4 fruit fly cellular contexts compared by ENCODE assay signal in the genomic region with DNA sequence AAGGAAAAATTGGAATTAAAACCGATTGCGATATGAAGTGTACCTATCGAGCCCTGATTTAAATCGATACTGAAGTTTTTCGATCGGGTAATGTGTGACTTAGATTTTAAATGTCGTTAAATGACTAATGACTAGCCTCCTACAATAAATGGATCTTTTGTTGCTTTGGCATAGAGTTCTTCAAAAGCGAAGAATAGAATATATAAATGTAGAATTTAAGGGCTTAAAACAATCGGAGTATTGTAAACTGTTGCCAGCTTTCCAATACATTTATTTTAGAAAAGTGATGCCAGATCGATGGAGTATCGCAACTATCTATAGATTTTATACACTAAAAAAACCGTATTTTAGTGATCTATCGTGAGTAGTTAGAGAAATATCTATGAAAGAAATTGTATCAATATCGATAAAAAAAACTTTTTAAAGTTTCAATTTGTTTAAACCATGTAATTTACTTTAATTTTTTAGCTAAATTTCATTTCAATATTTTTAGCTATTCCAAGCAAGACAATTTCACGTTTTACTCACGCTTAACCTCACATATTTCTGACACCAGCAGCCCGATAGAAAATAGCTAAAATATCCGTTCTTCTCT.
A peak's percentile ranks its signal among the peaks of the same experiment; 100 is the strongest.
TF ChIP-seq lines count a peak whose summit lies in the region.

A gene (minus strand): TSS at position 51 of the 595 bp plus-strand sequence.
A gene (minus strand): TSS at position 51 of the 595 bp plus-strand sequence.

- TF ChIP-seq CTCF in whole organism, embryonic (GFP tag; optimal IDR thresholded peaks at IDR 0.05; lab: Kevin White, UChicago): no peak

TF ChIP-seq in whole organism, adult, 20 proteins besides CTCF, POLR2A, EP300 and RAD21:
- TF ChIP-seq CG33017 (tag; optimal IDR thresholded peaks at IDR 0.05; lab: Kevin White, UChicago) (no peak), Clk (GFP tag; optimal IDR thresholded peaks at IDR 0.05; lab: Kevin White, UChicago) (no peak), pad (GFP tag; optimal IDR thresholded peaks at IDR 0.05; lab: Kevin White, UChicago) (no peak), CG14711 (tag; optimal IDR thresholded peaks at IDR 0.05; lab: Kevin White, UChicago) (peak; percentile 34), Mnt (GFP tag; optimal IDR thresholded peaks at IDR 0.05; lab: Kevin White, UChicago) (peak; percentile 6), kay (GFP tag; lab: Kevin White, UChicago; ENCODE audit: borderline replicate concordance) (no peak), CG1620 (GFP tag; optimal IDR thresholded peaks at IDR 0.05; lab: Kevin White, UChicago) (peak; percentile 2), Crg-1 (GFP tag; optimal IDR thresholded peaks at IDR 0.05; lab: Kevin White, UChicago) (no peak), CG11617 (GFP tag; optimal IDR thresholded peaks at IDR 0.05; lab: Kevin White, UChicago) (no peak), CG7045 (GFP tag; optimal IDR thresholded peaks at IDR 0.05; lab: Kevin White, UChicago) (no peak), CG5204 (GFP tag; optimal IDR thresholded peaks at IDR 0.05; lab: Kevin White, UChicago) (no peak)
TF ChIP-seq in whole organism, adult: peak in this region for 3.

TF ChIP-seq in whole organism, embryonic, 481 proteins besides CTCF, POLR2A, EP300 and RAD21 (continues in another document):
- TF ChIP-seq gem (tag; optimal IDR thresholded peaks at IDR 0.05; lab: Kevin White, UChicago) (no peak), mam (GFP tag; optimal IDR thresholded peaks at IDR 0.05; lab: Kevin White, UChicago) (peak; percentile 8), CG9215 (GFP tag; IDR thresholded peaks at IDR 0.05; lab: Robert Waterston, UW) (no peak), her (GFP tag; optimal IDR thresholded peaks at IDR 0.05; lab: Kevin White, UChicago) (no peak), sd (tag; optimal IDR thresholded peaks at IDR 0.05; lab: Kevin White, UChicago) (no peak), CG15514 (GFP tag; optimal IDR thresholded peaks at IDR 0.05; lab: Kevin White, UChicago) (no peak), Hr3 (GFP tag; optimal IDR thresholded peaks at IDR 0.05; lab: Kevin White, UChicago) (no peak), Med (GFP tag; lab: Kevin White, UChicago) (peak; percentile 58), Sry-δ (GFP tag; optimal IDR thresholded peaks at IDR 0.05; lab: Kevin White, UChicago) (peak; percentile 80), mirr (GFP tag; optimal IDR thresholded peaks at IDR 0.05; lab: Kevin White, UChicago) (no peak), sr (GFP tag; IDR thresholded peaks at IDR 0.05; lab: Robert Waterston, UW) (no peak), CG8944 (GFP tag; optimal IDR thresholded peaks at IDR 0.05; lab: Kevin White, UChicago) (no peak), Xrp1 (GFP tag; IDR thresholded peaks at IDR 0.05; lab: Robert Waterston, UW) (peak; percentile 35; the same call in 1 of the 2 replicates), CG8478 (optimal IDR thresholded peaks at IDR 0.05; lab: Kevin White, UChicago) (no peak), CG2120 (GFP tag; optimal IDR thresholded peaks at IDR 0.05; lab: Kevin White, UChicago) (peak; percentile 26), Doc3 (GFP tag; IDR thresholded peaks at IDR 0.05; lab: Robert Waterston, UW; ENCODE audit: partially characterized antibody) (peak; percentile 66; the same call in 1 of the 3 replicates), Ets65A (GFP tag; lab: Kevin White, UChicago) (peak; percentile 50), CG34224 (GFP tag; IDR thresholded peaks at IDR 0.05; lab: Robert Waterston, UW; ENCODE audit: partially characterized antibody) (peak; percentile 58; the same call in 2 of the 3 replicates), vnd (GFP tag; IDR thresholded peaks at IDR 0.05; lab: Robert Waterston, UW; ENCODE audit: partially characterized antibody) (peak; percentile 67), chif (GFP tag; optimal IDR thresholded peaks at IDR 0.05; lab: Kevin White, UChicago) (peak in 1 of 2 experiments; percentile 31), Bgb (GFP tag; IDR thresholded peaks at IDR 0.05; lab: Robert Waterston, UW; ENCODE audit: partially characterized antibody) (peak; percentile 60), stc (GFP tag; IDR thresholded peaks at IDR 0.05; lab: Robert Waterston, UW) (no peak), Chrac-16 (GFP tag; optimal IDR thresholded peaks at IDR 0.05; lab: Kevin White, UChicago) (peak; percentile 28), pzg (GFP tag; optimal IDR thresholded peaks at IDR 0.05; lab: Kevin White, UChicago) (peak; percentile 38)

TF ChIP-seq in whole organism, prepupa, 60 proteins besides CTCF, POLR2A, EP300 and RAD21:
- peak; percentile 35 for TF ChIP-seq esn (GFP tag; optimal IDR thresholded peaks at IDR 0.05; lab: Kevin White, UChicago)
- no peak for TF ChIP-seq Blimp-1 (GFP tag; optimal IDR thresholded peaks at IDR 0.05; lab: Kevin White, UChicago)
- no peak for TF ChIP-seq Smox (GFP tag; optimal IDR thresholded peaks at IDR 0.05; lab: Kevin White, UChicago)
TF ChIP-seq in whole organism, prepupa: peak in this region for 1.

TF ChIP-seq in whole organism, wandering third instar larva, 38 proteins besides CTCF, POLR2A, EP300 and RAD21:
- no peak for TF ChIP-seq Vsx2 (GFP tag; optimal IDR thresholded peaks at IDR 0.05; lab: Kevin White, UChicago; ENCODE audit: partially characterized antibody)
- no peak for TF ChIP-seq dl (GFP tag; optimal IDR thresholded peaks at IDR 0.05; lab: Kevin White, UChicago; ENCODE audit: insufficient read depth in 1 of 2, partially characterized antibody in 2 of 2)
- TF ChIP-seq woc (GFP tag; optimal IDR thresholded peaks at IDR 0.05; lab: Kevin White, UChicago): peak; percentile 41
